Worm (Caenorhabditis elegans): ENCODE results near the gene ctf-18.

ctf-18 gene

ce11 chrIV:10096881-10097280 is 29.6 kb downstream of the ctf-18 start, which contains the start of gene dis-3:
dis-3 (plus strand) TSS chrIV:10097202.
- TF ChIP-seq pha-4 (tag; optimal IDR thresholded peaks at IDR 0.05) (peak; percentile 1), ceh-43 (GFP tag; optimal IDR thresholded peaks at IDR 0.05) (no peak)

- no peak for TF ChIP-seq nhr-28 (tag; optimal IDR thresholded peaks at IDR 0.05)
- no peak for TF ChIP-seq mep-1 (tag; optimal IDR thresholded peaks at IDR 0.05)
- TF ChIP-seq unc-39 (tag; optimal IDR thresholded peaks at IDR 0.05), result no peak
- TF ChIP-seq tbx-8 (GFP tag; optimal IDR thresholded peaks at IDR 0.05), result no peak
- TF ChIP-seq lin-32 (GFP tag; optimal IDR thresholded peaks at IDR 0.05), result no peak
- no peak for TF ChIP-seq ceh-39 (tag; optimal IDR thresholded peaks at IDR 0.05)
- no peak for TF ChIP-seq ceh-43 (GFP tag; optimal IDR thresholded peaks at IDR 0.05)
- no peak for TF ChIP-seq unc-120 (tag; optimal IDR thresholded peaks at IDR 0.05; ENCODE audit: poor library complexity, severe bottlenecking)
- no peak for TF ChIP-seq hlh-1 (tag; optimal IDR thresholded peaks at IDR 0.05)
- TF ChIP-seq ceh-83 (GFP tag; optimal IDR thresholded peaks at IDR 0.05), result no peak
- TF ChIP-seq mls-2 (tag; optimal IDR thresholded peaks at IDR 0.05), result no peak
- no peak for TF ChIP-seq cnd-1 (tag; optimal IDR thresholded peaks at IDR 0.05)
- TF ChIP-seq flh-1 (GFP tag; optimal IDR thresholded peaks at IDR 0.05), result no peak
Observed at ce11 chrIV:10095171-10095570, 31.3 kb downstream of the ctf-18 start, which contains the start of the genes C04G2.5 and msp-36. C04G2.5 (minus strand) TSS chrIV:10095271. msp-36 (plus strand) TSS chrIV:10095433.

ce11 chrIV:10090358-10090757 is 36.1 kb downstream of the ctf-18 start, which contains the start of gene ttbk-5:
ttbk-5 (plus strand) TSS chrIV:10090658.
- TF ChIP-seq hlh-1 (tag; optimal IDR thresholded peaks at IDR 0.05) (no peak), blmp-1 (tag; optimal IDR thresholded peaks at IDR 0.05) (peak; percentile 55), snpc-4 (tag; optimal IDR thresholded peaks at IDR 0.05) (no peak)

ce11 chrIV:10089777-10090176 is 36.7 kb downstream of the ctf-18 start, which contains the start of gene ttr-39:
ttr-39 (minus strand) TSS chrIV:10089877.
- TF ChIP-seq snpc-4 (tag; optimal IDR thresholded peaks at IDR 0.05) (no peak), blmp-1 (tag; optimal IDR thresholded peaks at IDR 0.05) (peak; percentile 90)

ce11 chrIV:10085401-10086187 is 40.9 kb downstream of the ctf-18 start, which contains the start of the genes col-2 and ndc-80:
col-2 (minus strand) TSS chrIV:10085451.
ndc-80 (plus strand) TSS chrIV:10086137.
- TF ChIP-seq nhr-237 (tag; optimal IDR thresholded peaks at IDR 0.05) (peak; percentile 65), unc-120 (tag; optimal IDR thresholded peaks at IDR 0.05; ENCODE audit: poor library complexity, severe bottlenecking) (peak; percentile 78), ceh-83 (GFP tag; optimal IDR thresholded peaks at IDR 0.05) (no peak), lsy-2 (tag; optimal IDR thresholded peaks at IDR 0.05) (peak; percentile 75), snpc-4 (tag; optimal IDR thresholded peaks at IDR 0.05) (no peak), cnd-1 (tag; optimal IDR thresholded peaks at IDR 0.05) (no peak), unc-62 (GFP tag; optimal IDR thresholded peaks at IDR 0.05) (peak; percentile 20), nhr-76 (tag; optimal IDR thresholded peaks at IDR 0.05) (no peak), elt-1 (tag; optimal IDR thresholded peaks at IDR 0.05; ENCODE audit: borderline replicate concordance, insufficient read depth) (no peak), hlh-1 (tag; optimal IDR thresholded peaks at IDR 0.05) (no peak), mls-2 (tag; optimal IDR thresholded peaks at IDR 0.05) (no peak), elt-3 (tag; optimal IDR thresholded peaks at IDR 0.05) (no peak), mep-1 (tag; optimal IDR thresholded peaks at IDR 0.05) (no peak), bed-3 (GFP tag; optimal IDR thresholded peaks at IDR 0.05) (no peak), ceh-39 (tag; optimal IDR thresholded peaks at IDR 0.05) (peak; percentile 88), unc-39 (tag; optimal IDR thresholded peaks at IDR 0.05) (no peak), M03D4.4 (tag; optimal IDR thresholded peaks at IDR 0.05) (no peak), pha-4 (tag; optimal IDR thresholded peaks at IDR 0.05) (peak; percentile 44), ces-1 (GFP tag; optimal IDR thresholded peaks at IDR 0.05) (peak; percentile 60), lin-13 (tag; optimal IDR thresholded peaks at IDR 0.05) (no peak), nhr-2 (tag; optimal IDR thresholded peaks at IDR 0.05) (no peak), sptf-1 (tag; optimal IDR thresholded peaks at IDR 0.05) (no peak)
